Fruit fly (Drosophila melanogaster) whole organism, larva: ENCODE measurements around the gene Btk.

ENCODE experiments used
- noc ChIP-seq: fragments of 200-800 bp; sonication (Bioruptor generic); optimal IDR thresholded peaks from 3 replicates; lab custom pipeline; 2019; ENCODE audit warnings: missing biosample characterization, mild to moderate bottlenecking, missing genetic modification characterization, moderate library complexity

Gene Btk

DNA sequence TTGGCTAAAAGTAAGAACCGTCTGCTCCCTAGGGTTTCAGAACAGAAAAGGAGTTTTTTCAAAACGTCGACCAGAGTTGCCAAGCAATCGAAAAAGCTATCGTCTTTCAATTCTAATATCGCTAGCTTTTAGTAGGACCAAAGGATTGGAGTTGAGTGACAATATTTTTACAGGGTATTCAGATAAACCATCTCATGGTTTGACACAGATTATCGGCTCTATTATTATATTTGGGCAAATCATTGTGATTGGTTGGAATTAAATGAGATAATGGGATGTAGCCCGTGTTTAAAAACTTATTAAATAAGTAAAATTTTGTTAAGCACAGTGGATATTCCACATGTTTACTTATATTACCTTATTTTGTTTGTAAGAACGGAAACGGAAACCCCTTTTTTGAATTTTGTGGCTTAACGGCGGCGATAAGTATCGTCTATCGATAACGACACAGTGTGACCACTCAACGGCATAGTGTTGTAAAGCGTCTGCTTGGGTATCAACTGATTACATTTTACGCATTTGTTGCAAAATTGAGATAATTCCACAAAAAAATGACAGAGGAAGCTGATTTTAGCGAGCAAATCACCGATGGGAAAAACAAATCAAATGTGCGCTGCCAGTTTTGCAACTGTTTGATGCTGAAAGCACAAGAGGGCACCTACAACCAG lies 19.1 kb upstream of the Btk start, which contains the start of the genes mtsh and strat:
Gene mtsh (minus strand): TSS at position 51 of the 668 bp plus-strand sequence.
Gene strat (plus strand): TSS at position 471 of the 668 bp plus-strand sequence.
- TF ChIP-seq noc (tag; lab: Kevin White, UChicago): peak; percentile 15

dm6 chr2L:8311741-8312140 lies 10.9 kb upstream of the Btk start:
- no peak for TF ChIP-seq noc (tag; lab: Kevin White, UChicago)

DNA sequence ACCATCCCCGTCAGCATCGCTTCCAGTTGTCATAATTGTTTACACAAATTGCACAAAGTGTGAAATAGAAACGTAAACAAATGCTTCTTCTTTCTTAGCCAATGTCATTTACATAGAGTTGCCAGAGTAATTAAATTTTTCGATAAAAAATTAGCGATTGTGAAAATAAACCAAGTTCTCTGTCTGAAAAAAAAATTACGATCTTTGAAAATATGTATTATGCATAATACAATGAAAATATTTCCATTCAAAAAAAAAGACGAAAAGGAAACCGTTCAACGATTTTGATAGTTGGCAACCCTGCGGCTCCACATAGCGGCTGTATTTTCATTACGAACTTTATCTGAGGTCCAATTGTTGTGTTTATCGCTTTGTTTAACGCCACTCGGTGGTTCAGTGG lies 10.2 kb upstream of the Btk start, which contains the start of the genes CG7810 and CG7806:
Gene CG7810 (minus strand): TSS at position 105 of the 400 bp plus-strand sequence.
Gene CG7806 (plus strand): TSS at position 309 of the 400 bp plus-strand sequence.
- peak; percentile 91 for TF ChIP-seq noc (tag; lab: Kevin White, UChicago)

- no peak for TF ChIP-seq noc (tag; lab: Kevin White, UChicago)
These were observed 7.1 kb upstream of the Btk start, which contains the start of the genes Ostgamma and Mettl14 for dm6 chr2L:8307817-8308551. TSS of gene Ostgamma (minus strand) at chr2L:8308192. TSS of gene Mettl14 (plus strand) at chr2L:8308427.

- no peak for TF ChIP-seq noc (tag; lab: Kevin White, UChicago)
These were observed 4.5 kb upstream of the Btk start, which contains the start of gene CG7840 for dm6 chr2L:8305409-8305808. TSS of gene CG7840 (plus strand) at chr2L:8305586.

DNA sequence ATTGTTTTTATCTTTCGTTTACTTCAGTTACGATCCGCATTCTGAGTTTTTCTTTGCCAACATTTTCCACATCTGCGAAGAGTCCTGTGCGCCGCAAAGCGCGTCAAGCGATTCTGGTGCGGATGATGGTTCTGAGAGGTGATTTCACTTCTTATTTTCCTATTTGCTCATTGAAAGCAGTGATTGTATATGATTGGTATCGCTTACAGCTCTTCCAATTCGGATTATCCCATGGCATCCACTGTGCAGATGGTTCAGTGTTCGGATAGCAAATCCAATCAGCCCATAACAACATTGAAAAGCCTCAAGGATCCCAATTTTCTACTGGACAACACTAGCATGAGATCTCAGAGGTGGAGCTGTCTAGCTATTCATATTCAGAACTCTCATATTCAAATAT lies 3.8 kb upstream of the Btk start:
- TF ChIP-seq noc (tag; lab: Kevin White, UChicago): no peak

- TF ChIP-seq noc (tag; lab: Kevin White, UChicago): no peak
These were observed 2.0 kb upstream of the Btk start, which contains the start of the genes wol and Scgalpha for dm6 chr2L:8302766-8303479. TSS of gene wol (minus strand) at chr2L:8302985. TSS of gene Scgalpha (plus strand) at chr2L:8303429.

dm6 chr2L:8299194-8299811 lies 1.6 kb downstream of the Btk start:
- TF ChIP-seq noc (tag; lab: Kevin White, UChicago): peak; percentile 4

DNA sequence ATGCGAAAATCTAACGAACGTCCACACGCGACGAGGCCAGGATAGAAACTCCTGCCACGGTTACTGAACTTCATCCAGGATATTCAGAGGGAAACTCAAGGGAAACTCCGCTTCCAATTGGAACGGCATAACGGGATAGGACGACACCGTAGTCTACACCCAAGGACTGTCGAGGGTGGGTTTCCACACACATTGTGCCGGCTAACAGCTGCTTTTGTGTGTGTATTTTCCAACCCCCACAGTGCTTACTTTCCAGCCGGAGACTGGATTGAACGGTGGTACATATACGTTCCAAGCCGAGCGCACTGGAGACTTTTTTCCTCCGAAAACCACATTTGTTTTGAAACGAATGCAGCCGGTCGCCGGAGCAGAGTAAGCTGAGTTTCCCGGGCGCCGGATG lies 3.8 kb downstream of the Btk start:
- no peak for TF ChIP-seq noc (tag; lab: Kevin White, UChicago)

DNA sequence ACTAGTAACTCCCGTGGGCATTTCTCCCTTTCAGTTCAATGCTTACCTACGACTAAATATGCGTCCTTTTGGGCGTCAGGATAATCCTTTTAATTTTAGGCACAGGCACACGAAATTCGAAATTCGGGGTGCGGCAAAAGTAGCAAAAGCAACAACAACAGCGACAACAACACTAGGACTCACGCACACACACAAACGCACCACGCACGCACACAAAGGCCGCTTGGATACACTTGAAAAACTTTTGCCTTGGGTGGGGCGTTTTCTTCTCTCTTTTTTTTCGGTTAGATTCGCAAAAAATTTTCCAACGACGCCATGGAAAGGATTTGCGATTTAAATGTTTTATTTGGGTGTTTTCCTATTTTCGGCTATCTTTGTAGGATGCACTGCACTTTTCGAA lies 4.5 kb downstream of the Btk start:
- TF ChIP-seq noc (tag; lab: Kevin White, UChicago): no peak

- no peak for TF ChIP-seq noc (tag; lab: Kevin White, UChicago)
These were observed 6.8 kb downstream of the Btk start for dm6 chr2L:8294043-8294442.

DNA sequence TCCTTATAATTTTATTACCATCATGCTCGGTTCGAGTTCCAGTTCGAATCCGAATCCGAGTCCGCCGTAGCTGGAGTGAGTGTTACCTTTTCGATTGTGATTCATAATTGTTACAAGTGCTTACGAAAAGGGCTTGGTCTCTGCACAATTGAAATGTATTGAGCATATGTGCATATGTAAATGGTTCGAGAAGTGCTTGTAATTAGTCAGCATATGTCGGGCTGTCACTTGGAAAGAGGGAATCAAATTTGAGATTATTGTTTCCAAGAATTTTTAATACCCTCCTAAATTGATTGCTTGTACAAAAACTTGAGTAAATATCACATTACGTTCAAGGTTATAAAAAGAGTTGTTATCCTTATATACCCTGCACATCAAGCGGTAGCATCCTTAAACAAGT lies 7.4 kb downstream of the Btk start:
- TF ChIP-seq noc (tag; lab: Kevin White, UChicago): no peak

- peak; percentile 99 for TF ChIP-seq noc (tag; lab: Kevin White, UChicago)
These were observed 8.6 kb downstream of the Btk start for dm6 chr2L:8292159-8292887.

- no peak for TF ChIP-seq noc (tag; lab: Kevin White, UChicago)
These were observed 10.1 kb downstream of the Btk start for dm6 chr2L:8290653-8291233.
